Worm (Caenorhabditis elegans) whole organism, early embryonic: ENCODE data around the gene ptr-22.

Experiments used
- B0310.2 ChIP-seq: sonication (generic microtip); optimal IDR thresholded peaks from 2 replicates; lab custom pipeline; 2016; ENCODE audit warnings: mild to moderate bottlenecking, missing genetic modification characterization, missing compliant biosample characterization
- F13C5.2 ChIP-seq: sonication (generic microtip); optimal IDR thresholded peaks from 2 replicates; lab custom pipeline; 2017; ENCODE audit warnings: mild to moderate bottlenecking, missing genetic modification characterization, inconsistent platforms, missing compliant biosample characterization
- aly-1 ChIP-seq: sonication (generic microtip); optimal IDR thresholded peaks from 2 replicates; lab custom pipeline; 2016; ENCODE audit warnings: missing genetic modification characterization, missing compliant biosample characterization
- ama-1 ChIP-seq: fragments of 150-350 bp; optimal IDR thresholded peaks from 2 replicates; lab custom pipeline; 2014
- ceh-13 ChIP-seq: fragments of 200-800 bp; sonication (Bioruptor generic); optimal IDR thresholded peaks from 2 replicates; lab custom pipeline; 2018; ENCODE audit warnings: mild to moderate bottlenecking, missing genetic modification characterization, missing compliant biosample characterization
- ceh-36 ChIP-seq: sonication (generic microtip); optimal IDR thresholded peaks from 2 replicates; lab custom pipeline; 2016; ENCODE audit warnings: missing genetic modification characterization, inconsistent platforms, missing compliant biosample characterization
- ets-7 ChIP-seq: sonication (generic microtip); optimal IDR thresholded peaks from 2 replicates; lab custom pipeline; 2016; ENCODE audit warnings: missing genotype, missing genetic modification characterization, missing compliant biosample characterization
- flt-1 ChIP-seq: fragments of 200-800 bp; sonication (Bioruptor generic); IDR thresholded peaks from 2 replicates; pipeline ENCODE4 v1.3.6; 2022; ENCODE audit warnings: missing genetic modification characterization, missing compliant biosample characterization
- hmbx-1 ChIP-seq: sonication (generic microtip); optimal IDR thresholded peaks from 2 replicates; lab custom pipeline; 2016; ENCODE audit warnings: mild to moderate bottlenecking, missing genetic modification characterization, missing compliant biosample characterization
- hmg-4 ChIP-seq: fragments of 200-800 bp; sonication (Bioruptor generic); optimal IDR thresholded peaks from 2 replicates; lab custom pipeline; 2018; ENCODE audit warnings: mild to moderate bottlenecking, missing genetic modification characterization, missing compliant biosample characterization
- hnd-1 ChIP-seq: sonication (generic microtip); optimal IDR thresholded peaks from 2 replicates; lab custom pipeline; 2016; ENCODE audit warnings: missing genetic modification characterization, missing compliant biosample characterization
- pes-1 ChIP-seq: fragments of 200-800 bp; sonication (Bioruptor generic); IDR thresholded peaks from 2 replicates; pipeline ENCODE4 v1.3.6; 2022; ENCODE audit warnings: missing genetic modification reagents, missing genetic modification characterization, missing compliant biosample characterization
- scrt-1 ChIP-seq: fragments of 200-800 bp; sonication (Bioruptor generic); IDR thresholded peaks from 2 replicates; pipeline ENCODE4 v1.3.6; 2022; ENCODE audit warnings: missing genetic modification characterization, missing compliant biosample characterization
- sea-1 ChIP-seq: fragments of 200-800 bp; sonication (Bioruptor generic); conservative IDR thresholded peaks from 2 replicates; pipeline ENCODE4 v1.3.6; 2022; ENCODE audit warnings: missing genetic modification characterization, missing compliant biosample characterization
- tbx-11 ChIP-seq: fragments of 200-800 bp; sonication (Bioruptor generic); IDR thresholded peaks from 2 replicates; pipeline ENCODE4 v1.3.6; 2022; ENCODE audit warnings: missing genetic modification characterization, missing compliant biosample characterization
- tbx-37 ChIP-seq: fragments of 200-800 bp; sonication (Bioruptor generic); conservative IDR thresholded peaks from 2 replicates; pipeline ENCODE4 v1.3.6; 2022; ENCODE audit warnings: missing genetic modification reagents, missing genetic modification characterization, missing compliant biosample characterization
- tra-4 ChIP-seq: sonication (generic microtip); optimal IDR thresholded peaks from 2 replicates; lab custom pipeline; 2017; ENCODE audit warnings: missing genetic modification characterization, missing compliant biosample characterization

The ptr-22 gene

DNA sequence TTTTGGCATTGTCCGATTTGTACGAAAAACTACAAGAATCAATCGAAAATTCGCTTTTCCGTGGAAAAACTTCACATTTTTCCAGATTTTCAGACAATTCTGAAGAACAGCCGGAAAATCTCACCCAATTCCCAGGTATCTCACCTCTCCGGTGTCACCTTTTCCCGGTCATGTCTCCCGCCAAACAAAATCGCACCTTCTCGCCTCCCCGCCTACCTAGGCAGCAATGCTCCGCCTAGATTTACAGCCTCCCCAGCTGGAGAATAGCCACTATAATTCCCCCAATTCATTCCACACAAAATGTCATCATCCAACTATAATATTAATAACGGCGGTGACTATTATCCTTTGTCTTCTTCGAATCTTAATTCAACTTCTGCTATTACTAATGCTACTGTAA, 57.3 kb downstream of the ptr-22 start, which contains the start of gene ceh-51:
ceh-51 (plus strand) TSS at position 301 of the 400 bp plus-strand sequence.
- TF ChIP-seq ceh-36 (tag; lab: Kevin White, UChicago) (no peak), tbx-11 (no peak), hmg-4 (GFP tag; lab: Kevin White, UChicago) (no peak), ceh-13 (GFP tag; lab: Kevin White, UChicago) (no peak), hnd-1 (tag; lab: Kevin White, UChicago) (no peak), aly-1 (tag; lab: Kevin White, UChicago) (no peak), scrt-1 (GFP tag; lab: Robert Waterston, UW) (no peak), pes-1 (GFP tag; lab: Robert Waterston, UW) (no peak), ets-7 (tag; lab: Kevin White, UChicago) (no peak), tra-4 (tag; lab: Kevin White, UChicago) (no peak), ama-1 (no peak), tbx-37 (no peak), flt-1 (GFP tag; lab: Robert Waterston, UW) (no peak), hmbx-1 (tag; lab: Kevin White, UChicago) (no peak), F13C5.2 (no peak), B0310.2 (tag; lab: Kevin White, UChicago) (no peak), sea-1 (no peak)

DNA sequence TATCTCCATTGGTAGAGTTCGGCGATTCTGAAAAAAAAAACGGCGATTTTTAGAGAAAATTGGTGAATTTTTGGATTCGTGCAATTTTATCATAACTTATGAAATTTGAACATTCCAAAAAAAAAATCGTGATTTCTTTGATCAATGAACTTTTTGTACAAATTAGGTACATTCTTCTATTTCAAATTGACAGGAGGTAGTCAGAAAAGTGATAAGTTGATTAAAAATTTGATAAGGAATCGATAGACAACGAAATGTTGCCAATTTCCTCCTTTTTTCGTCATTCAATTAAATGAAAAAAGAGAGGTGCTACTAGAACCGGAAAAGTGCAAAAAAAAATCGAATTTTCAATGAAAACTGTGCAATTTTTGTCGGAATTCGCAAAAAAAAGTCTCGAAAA, 60.2 kb downstream of the ptr-22 start:
- TF ChIP-seq ceh-36 (tag; lab: Kevin White, UChicago) (no peak), ceh-13 (GFP tag; lab: Kevin White, UChicago) (no peak), ama-1 (no peak), F13C5.2 (no peak), scrt-1 (GFP tag; lab: Robert Waterston, UW) (no peak), pes-1 (GFP tag; lab: Robert Waterston, UW) (no peak), hmg-4 (GFP tag; lab: Kevin White, UChicago) (no peak), tbx-11 (no peak), sea-1 (no peak), flt-1 (GFP tag; lab: Robert Waterston, UW) (no peak), hnd-1 (tag; lab: Kevin White, UChicago) (no peak), B0310.2 (tag; lab: Kevin White, UChicago) (no peak), aly-1 (tag; lab: Kevin White, UChicago) (no peak)
